Worm (Caenorhabditis elegans): Measurements from ENCODE around the gene rab-30.

- no peak for TF ChIP-seq aly-2 (tag; optimal IDR thresholded peaks at IDR 0.05)
- TF ChIP-seq ceh-82 (tag; optimal IDR thresholded peaks at IDR 0.05), result no peak
Measured at ce11 chrIII:10557910-10558309, 2.5 kb upstream of the rab-30 start, which contains the start of gene T21C12.4.

Measured in whole organism, L4 larva.